Worm (Caenorhabditis elegans) whole organism, young adult: ENCODE data around the gene npr-35.

Source experiments
- B0019.2 ChIP-seq: fragments of 200-800 bp; sonication (Bioruptor generic); conservative IDR thresholded peaks from 2 replicates; pipeline ENCODE4 v1.3.6; 2022; ENCODE audit warnings: missing genetic modification reagents, missing genetic modification characterization, missing compliant biosample characterization
- B0035.1 ChIP-seq: sonication (generic microtip); optimal IDR thresholded peaks from 2 replicates; lab custom pipeline; 2016; ENCODE audit warnings: missing genetic modification characterization, mild to moderate bottlenecking, missing compliant biosample characterization, missing genotype, missing genetic modification reagents
- B0261.1 ChIP-seq: sonication (generic microtip); optimal IDR thresholded peaks from 2 replicates; lab custom pipeline; 2016; ENCODE audit warnings: mild to moderate bottlenecking, missing genetic modification characterization, moderate library complexity, missing compliant biosample characterization
- F49E8.2 ChIP-seq: sonication (generic microtip); optimal IDR thresholded peaks from 3 replicates; lab custom pipeline; 2017; ENCODE audit warnings: missing genetic modification characterization, mild to moderate bottlenecking, missing compliant biosample characterization, antibody characterized with exemption, moderate library complexity; ENCODE audit not compliant: insufficient read depth
- F55B11.4 ChIP-seq: sonication (generic microtip); optimal IDR thresholded peaks from 2 replicates; lab custom pipeline; 2016; ENCODE audit warnings: missing compliant biosample characterization, missing genetic modification characterization, borderline replicate concordance; ENCODE audit not compliant: insufficient read depth
- Y53F4B.3 ChIP-seq: fragments of 200-800 bp; sonication (Bioruptor generic); IDR thresholded peaks from 2 replicates; pipeline ENCODE4 v1.3.6; 2022; ENCODE audit warnings: missing genetic modification reagents, missing genetic modification characterization, missing compliant biosample characterization
- Y53G8AR.9 ChIP-seq: fragments of 200-800 bp; sonication (Bioruptor generic); conservative IDR thresholded peaks from 2 replicates; pipeline ENCODE4 v1.3.6; 2022; ENCODE audit warnings: missing genetic modification reagents, missing genetic modification characterization, missing compliant biosample characterization
- Y67H2A.10 ChIP-seq: fragments of 200-800 bp; sonication (Bioruptor generic); conservative IDR thresholded peaks from 2 replicates; pipeline ENCODE4 v1.3.6; 2022; ENCODE audit warnings: missing genetic modification reagents, missing genetic modification characterization, missing compliant biosample characterization
- Y79H2A.3 ChIP-seq: fragments of 200-800 bp; sonication (Bioruptor generic); conservative IDR thresholded peaks from 2 replicates; pipeline ENCODE4 v1.3.6; 2022; ENCODE audit warnings: missing genetic modification reagents, missing genetic modification characterization, missing compliant biosample characterization
- ZK185.1 ChIP-seq: sonication (generic microtip); optimal IDR thresholded peaks from 2 replicates; lab custom pipeline; 2016; ENCODE audit warnings: mild to moderate bottlenecking, missing genetic modification characterization, missing compliant biosample characterization; ENCODE audit not compliant: poor library complexity, severe bottlenecking
- ama-1 ChIP-seq, 3 experiments: fragments of 150-350 bp in 1 of 3; sonication (generic microtip) in 2 of 3; optimal IDR thresholded peaks; 2 replicates each; lab custom pipeline; 2014 to 2018; ENCODE audit warnings: missing biosample characterization in 2 of 3, missing genetic modification characterization in 2 of 3, missing genetic modification reagents in 2 of 3
- attf-3 ChIP-seq: fragments of 200-800 bp; sonication (Bioruptor generic); conservative IDR thresholded peaks from 2 replicates; pipeline ENCODE4 v1.3.6; 2022; ENCODE audit warnings: missing genetic modification reagents, missing genetic modification characterization, missing compliant biosample characterization
- attf-5 ChIP-seq: fragments of 200-800 bp; sonication (Bioruptor generic); optimal IDR thresholded peaks from 2 replicates; lab custom pipeline; 2018; ENCODE audit warnings: mild to moderate bottlenecking, missing genetic modification characterization, missing compliant biosample characterization
- bed-1 ChIP-seq: fragments of 200-800 bp; sonication (Bioruptor generic); IDR thresholded peaks from 2 replicates; pipeline ENCODE4 v1.3.6; 2022; ENCODE audit warnings: missing genetic modification reagents, missing genetic modification characterization, missing compliant biosample characterization
- ccch-3 ChIP-seq: fragments of 200-800 bp; sonication (Bioruptor generic); optimal IDR thresholded peaks from 2 replicates; lab custom pipeline; 2018; ENCODE audit warnings: mild to moderate bottlenecking, missing genetic modification characterization, missing compliant biosample characterization
- cebp-2 ChIP-seq: fragments of 200-800 bp; sonication (Bioruptor generic); IDR thresholded peaks from 2 replicates; pipeline ENCODE4 v1.3.6; 2022; ENCODE audit warnings: missing genetic modification characterization, missing compliant biosample characterization
- egl-44 ChIP-seq: fragments of 200-800 bp; sonication (Bioruptor generic); IDR thresholded peaks from 2 replicates; pipeline ENCODE4 v1.3.6; 2022; ENCODE audit warnings: missing genetic modification reagents, missing genetic modification characterization, missing compliant biosample characterization
- egrh-3 ChIP-seq: fragments of 200-800 bp; sonication (Bioruptor generic); IDR thresholded peaks from 2 replicates; pipeline ENCODE4 v1.3.6; 2022; ENCODE audit warnings: missing genetic modification reagents, missing genetic modification characterization, missing compliant biosample characterization
- ekl-4 ChIP-seq: fragments of 200-800 bp; sonication (Bioruptor generic); IDR thresholded peaks from 2 replicates; pipeline ENCODE4 v1.3.6; 2022; ENCODE audit warnings: missing genetic modification reagents, missing genetic modification characterization, missing compliant biosample characterization
- gei-17 ChIP-seq: fragments of 200-800 bp; sonication (Bioruptor generic); optimal IDR thresholded peaks from 2 replicates; lab custom pipeline; 2018; ENCODE audit warnings: mild to moderate bottlenecking, missing genetic modification characterization, missing compliant biosample characterization
- hlh-12 ChIP-seq: sonication (generic microtip); optimal IDR thresholded peaks from 2 replicates; lab custom pipeline; 2016; ENCODE audit warnings: missing genetic modification characterization, missing compliant biosample characterization
- hlh-26 ChIP-seq: fragments of 200-800 bp; sonication (Bioruptor generic); conservative IDR thresholded peaks from 2 replicates; pipeline ENCODE4 v1.3.6; 2022; ENCODE audit warnings: missing genetic modification reagents, missing genetic modification characterization, missing compliant biosample characterization
- lin-35 ChIP-seq, 3 experiments: fragments of 150-350 bp in 2 of 3; sonication (generic microtip) in 1 of 3; optimal IDR thresholded peaks; 2 replicates each; lab custom pipeline; 2014 to 2018; ENCODE audit warnings: missing biosample characterization in 3 of 3, missing genetic modification characterization in 3 of 3, missing genetic modification reagents in 3 of 3
- lsy-27 ChIP-seq: sonication (generic microtip); optimal IDR thresholded peaks from 2 replicates; lab custom pipeline; 2017; ENCODE audit warnings: missing genetic modification characterization, mild to moderate bottlenecking, missing compliant biosample characterization, antibody characterized with exemption, missing genotype, borderline replicate concordance; ENCODE audit not compliant: insufficient read depth
- madf-10 ChIP-seq: sonication (generic microtip); optimal IDR thresholded peaks from 2 replicates; lab custom pipeline; 2016; ENCODE audit warnings: mild to moderate bottlenecking, missing genetic modification characterization, missing compliant biosample characterization
- mel-28 ChIP-seq: sonication (generic microtip); optimal IDR thresholded peaks from 2 replicates; lab custom pipeline; 2016; ENCODE audit warnings: borderline replicate concordance, mild to moderate bottlenecking, missing genetic modification characterization, missing compliant biosample characterization
- nhr-179 ChIP-seq: sonication (generic microtip); optimal IDR thresholded peaks from 2 replicates; lab custom pipeline; 2016; ENCODE audit warnings: mild to moderate bottlenecking, missing genetic modification characterization, missing compliant biosample characterization
- nhr-80 ChIP-seq: sonication (generic microtip); optimal IDR thresholded peaks from 2 replicates; lab custom pipeline; 2016; ENCODE audit warnings: missing genetic modification characterization, missing compliant biosample characterization
- pha-4 ChIP-seq: fragments of 150-350 bp; sonication (generic microtip); optimal IDR thresholded peaks from 2 replicates; lab custom pipeline; 2014; ENCODE audit warnings: missing biosample characterization, missing genetic modification reagents, missing genetic modification characterization
- rec-8 ChIP-seq, 2 experiments: sonication (generic microtip); optimal IDR thresholded peaks; 2 replicates each; lab custom pipeline; 2016; ENCODE audit warnings: mild to moderate bottlenecking in 2 of 2, missing genetic modification characterization in 2 of 2, missing genetic modification reagents in 2 of 2, missing genotype in 2 of 2, missing biosample characterization in 1 of 2, missing compliant biosample characterization in 1 of 2, moderate library complexity in 1 of 2
- sdz-38 ChIP-seq: sonication (generic microtip); optimal IDR thresholded peaks from 2 replicates; lab custom pipeline; 2016; ENCODE audit warnings: missing genotype, missing genetic modification characterization, missing compliant biosample characterization
- unc-130 ChIP-seq: sonication (generic microtip); optimal IDR thresholded peaks from 2 replicates; lab custom pipeline; 2016; ENCODE audit warnings: missing genetic modification reagents, missing genetic modification characterization, missing compliant biosample characterization
- unc-62 ChIP-seq: fragments of 150-350 bp; optimal IDR thresholded peaks from 2 replicates; lab custom pipeline; 2014; ENCODE audit warnings: missing biosample characterization, missing genetic modification reagents, missing genetic modification characterization
- xnd-1 ChIP-seq: sonication (generic microtip); optimal IDR thresholded peaks from 2 replicates; lab custom pipeline; 2016; ENCODE audit warnings: missing genotype, missing genetic modification reagents, missing genetic modification characterization, missing compliant biosample characterization
- zfh-2 ChIP-seq: fragments of 200-800 bp; sonication (Bioruptor generic); conservative IDR thresholded peaks from 2 replicates; pipeline ENCODE4 v1.3.6; 2022; ENCODE audit warnings: missing genetic modification reagents, missing genetic modification characterization, missing compliant biosample characterization
- ztf-3 ChIP-seq: fragments of 200-800 bp; sonication (Bioruptor generic); optimal IDR thresholded peaks from 2 replicates; lab custom pipeline; 2018; ENCODE audit warnings: mild to moderate bottlenecking, missing genetic modification characterization, missing compliant biosample characterization

Gene npr-35

ce11 chrIV:7722806-7723205 lies 20.8 kb upstream of the npr-35 start, which contains the start of gene C50F7.6:
Gene C50F7.6, minus strand, starts transcription at chrIV:7723199.
- TF ChIP-seq sdz-38 (no peak), unc-130 (no peak), F49E8.2 (tag; lab: Kevin White, UChicago) (no peak), ekl-4 (GFP tag; lab: Robert Waterston, UW) (no peak), nhr-179 (tag; lab: Kevin White, UChicago) (no peak), nhr-80 (tag; lab: Kevin White, UChicago) (no peak), unc-62 (GFP tag; lab: Kevin White, UChicago) (no peak), hlh-12 (no peak), gei-17 (GFP tag; lab: Kevin White, UChicago) (no peak), ztf-3 (GFP tag; lab: Kevin White, UChicago) (no peak), ccch-3 (no peak), B0019.2 (no peak), attf-3 (no peak), lin-35 (GFP tag; optimal IDR thresholded peaks at IDR 0.05; lab: Kevin White, UChicago) (no peak), egrh-3 (GFP tag; lab: Robert Waterston, UW) (no peak), ZK185.1 (tag; lab: Kevin White, UChicago) (no peak), Y79H2A.3 (GFP tag; lab: Robert Waterston, UW) (no peak), mel-28 (tag; lab: Kevin White, UChicago) (no peak), Y53G8AR.9 (no peak)

- TF ChIP-seq attf-5 (GFP tag; lab: Kevin White, UChicago), result no peak
- no peak for TF ChIP-seq Y53F4B.3
- no peak for TF ChIP-seq zfh-2 (GFP tag; lab: Robert Waterston, UW)
Observed at ce11 chrIV:7723555-7723954, 20.1 kb upstream of the npr-35 start.

ce11 chrIV:7724912-7725311 lies 18.7 kb upstream of the npr-35 start:
- TF ChIP-seq cebp-2 (GFP tag; lab: Robert Waterston, UW) (no peak), xnd-1 (tag; lab: Kevin White, UChicago) (no peak), bed-1 (GFP tag; lab: Robert Waterston, UW) (no peak), madf-10 (no peak), Y67H2A.10 (GFP tag; lab: Robert Waterston, UW) (no peak), attf-5 (GFP tag; lab: Kevin White, UChicago) (no peak), rec-8 (tag; optimal IDR thresholded peaks at IDR 0.05; lab: Kevin White, UChicago) (no peak), Y53G8AR.9 (no peak), B0261.1 (no peak), ama-1 (optimal IDR thresholded peaks at IDR 0.05; lab: Kevin White, UChicago) (no peak), ama-1 (GFP tag; optimal IDR thresholded peaks at IDR 0.05; lab: Kevin White, UChicago) (no peak), egl-44 (GFP tag; lab: Robert Waterston, UW) (no peak), pha-4 (tag; lab: Kevin White, UChicago) (no peak), ekl-4 (GFP tag; lab: Robert Waterston, UW) (no peak), F55B11.4 (tag; lab: Kevin White, UChicago) (no peak), lsy-27 (tag; lab: Kevin White, UChicago) (no peak), hlh-26 (no peak), attf-3 (no peak), unc-62 (GFP tag; lab: Kevin White, UChicago) (no peak), B0035.1 (tag; lab: Kevin White, UChicago) (no peak)
